Comparison of ENCODE assay signal across 6 worm cellular contexts in the genomic region with DNA sequence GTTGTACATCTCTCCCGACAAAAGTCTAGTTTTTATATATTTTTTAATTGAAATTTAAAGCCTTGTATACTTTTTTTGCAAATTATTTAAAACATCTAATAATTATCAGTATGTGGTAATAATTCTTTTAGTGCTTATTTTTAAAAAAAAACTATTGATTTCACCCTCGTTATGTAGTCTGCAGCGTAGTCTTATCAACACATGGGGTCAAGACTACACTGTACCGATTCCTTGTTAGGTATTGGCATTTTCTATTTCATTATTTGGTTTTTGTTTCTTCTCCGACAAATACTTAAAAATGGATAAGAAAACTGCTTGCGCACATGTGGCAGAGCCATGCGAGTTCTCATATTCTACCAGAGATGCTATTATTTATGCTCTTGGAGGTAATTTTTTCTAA.
TF ChIP-seq lines count a peak whose summit lies in the region.

A gene (plus strand): TSS at position 237 of the 400 bp plus-strand sequence.

TF ChIP-seq in whole organism, L1 larva, 84 proteins besides CTCF, POLR2A, EP300 and RAD21 (continues in another document):
- no peak for TF ChIP-seq mep-1 (tag; optimal IDR thresholded peaks at IDR 0.05; lab: Kevin White, UChicago)
- TF ChIP-seq nhr-11 (tag; optimal IDR thresholded peaks at IDR 0.05; lab: Kevin White, UChicago) = no peak
- peak in 1 of 2 experiments; percentile 18 for TF ChIP-seq lin-35 (GFP tag; optimal IDR thresholded peaks at IDR 0.05; lab: Kevin White, UChicago)
- TF ChIP-seq ets-5 (GFP tag; IDR thresholded peaks at IDR 0.05; lab: Robert Waterston, UW) = no peak
- peak; percentile 5 for TF ChIP-seq blmp-1 (tag; optimal IDR thresholded peaks at IDR 0.05; lab: Kevin White, UChicago)
- TF ChIP-seq nhr-47 (tag; optimal IDR thresholded peaks at IDR 0.05; lab: Kevin White, UChicago) = no peak
- no peak for TF ChIP-seq lin-15B (tag; optimal IDR thresholded peaks at IDR 0.05; lab: Kevin White, UChicago)
- TF ChIP-seq elt-2 (tag; optimal IDR thresholded peaks at IDR 0.05; lab: Kevin White, UChicago) = peak; percentile 6
- TF ChIP-seq fkh-8 (tag; optimal IDR thresholded peaks at IDR 0.05; lab: Kevin White, UChicago) = no peak
- TF ChIP-seq unc-86 (tag; optimal IDR thresholded peaks at IDR 0.05; lab: Kevin White, UChicago) = no peak
- no peak for TF ChIP-seq ztf-11 (tag; optimal IDR thresholded peaks at IDR 0.05; lab: Kevin White, UChicago)
- no peak for TF ChIP-seq nhr-12 (tag; optimal IDR thresholded peaks at IDR 0.05; lab: Kevin White, UChicago)
- no peak for TF ChIP-seq snu-23 (GFP tag; optimal IDR thresholded peaks at IDR 0.05; lab: Kevin White, UChicago)
- no peak for TF ChIP-seq sptf-1 (tag; optimal IDR thresholded peaks at IDR 0.05; lab: Kevin White, UChicago)
- TF ChIP-seq hlh-17 (GFP tag; optimal IDR thresholded peaks at IDR 0.05; lab: Kevin White, UChicago; ENCODE audit: borderline replicate concordance) = no peak

TF ChIP-seq in whole organism, L2 larva, 48 proteins besides CTCF, POLR2A, EP300 and RAD21:
- no peak for TF ChIP-seq nhr-25 (tag; optimal IDR thresholded peaks at IDR 0.05; lab: Kevin White, UChicago)
- no peak for TF ChIP-seq dmd-4 (tag; optimal IDR thresholded peaks at IDR 0.05; lab: Kevin White, UChicago)
- TF ChIP-seq fos-1 (tag; optimal IDR thresholded peaks at IDR 0.05; lab: Kevin White, UChicago) = peak; percentile 25
- no peak for TF ChIP-seq zag-1 (tag; optimal IDR thresholded peaks at IDR 0.05; lab: Kevin White, UChicago)
- TF ChIP-seq sma-9 (GFP tag; optimal IDR thresholded peaks at IDR 0.05; lab: Kevin White, UChicago) = peak; percentile 13
- no peak for TF ChIP-seq sma-9 (tag; optimal IDR thresholded peaks at IDR 0.05; lab: Kevin White, UChicago)

TF ChIP-seq in whole organism, L3 larva, 47 proteins besides CTCF, POLR2A, EP300 and RAD21:
- TF ChIP-seq nhr-43 (tag; optimal IDR thresholded peaks at IDR 0.05; lab: Kevin White, UChicago; ENCODE audit: poor library complexity, severe bottlenecking) = no peak
- no peak for TF ChIP-seq daf-12 (tag; optimal IDR thresholded peaks at IDR 0.05; lab: Kevin White, UChicago)
- TF ChIP-seq ceh-82 (tag; optimal IDR thresholded peaks at IDR 0.05; lab: Kevin White, UChicago) = no peak
- TF ChIP-seq pqm-1 (tag; optimal IDR thresholded peaks at IDR 0.05; lab: Kevin White, UChicago) = peak; percentile 74
- peak; percentile 69 for TF ChIP-seq elt-2 (tag; optimal IDR thresholded peaks at IDR 0.05; lab: Kevin White, UChicago)
- TF ChIP-seq pha-4 (tag; optimal IDR thresholded peaks at IDR 0.05; lab: Kevin White, UChicago) = peak; percentile 41

TF ChIP-seq in whole organism, L4 larva, 104 proteins besides CTCF, POLR2A, EP300 and RAD21 (continues in another document):
- no peak for TF ChIP-seq nhr-237 (tag; optimal IDR thresholded peaks at IDR 0.05; lab: Kevin White, UChicago)
- no peak for TF ChIP-seq hlh-30 (tag; optimal IDR thresholded peaks at IDR 0.05; lab: Kevin White, UChicago; ENCODE audit: insufficient read depth)
- no peak for TF ChIP-seq mdt-29 (GFP tag; IDR thresholded peaks at IDR 0.05; lab: Robert Waterston, UW)
- no peak for TF ChIP-seq nhr-41 (GFP tag; IDR thresholded peaks at IDR 0.05; lab: Robert Waterston, UW)
- 0 out of 2 replicates have a peak, but pooled peaks have one; percentile 40 for TF ChIP-seq pha-4 (GFP tag; IDR thresholded peaks at IDR 0.05; lab: Robert Waterston, UW)
- no peak for TF ChIP-seq pha-4 (tag; optimal IDR thresholded peaks at IDR 0.05; lab: Kevin White, UChicago)
- TF ChIP-seq zfp-3 (GFP tag; conservative IDR thresholded peaks at IDR 0.05; lab: Robert Waterston, UW) = no peak
- no peak for TF ChIP-seq F26F4.8 (GFP tag; conservative IDR thresholded peaks at IDR 0.05; lab: Robert Waterston, UW)
- TF ChIP-seq egl-27 (tag; optimal IDR thresholded peaks at IDR 0.05; lab: Kevin White, UChicago) = no peak
- no peak for TF ChIP-seq aha-1 (tag; lab: Kevin White, UChicago)
- no peak for TF ChIP-seq F10B5.3 (tag; optimal IDR thresholded peaks at IDR 0.05; lab: Kevin White, UChicago)
- TF ChIP-seq pqm-1 (tag; optimal IDR thresholded peaks at IDR 0.05; lab: Kevin White, UChicago) = no peak
- peak; percentile 95 for TF ChIP-seq nhr-28 (tag; optimal IDR thresholded peaks at IDR 0.05; lab: Kevin White, UChicago)
- no peak for TF ChIP-seq lir-3 (tag; optimal IDR thresholded peaks at IDR 0.05; lab: Kevin White, UChicago)
- no peak for TF ChIP-seq duxl-1 (tag; optimal IDR thresholded peaks at IDR 0.05; lab: Kevin White, UChicago; ENCODE audit: poor library complexity)
- TF ChIP-seq mes-2 (tag; optimal IDR thresholded peaks at IDR 0.05; lab: Kevin White, UChicago; ENCODE audit: poor library complexity, severe bottlenecking) = peak; percentile 7
- TF ChIP-seq zip-11 (GFP tag; IDR thresholded peaks at IDR 0.05; lab: Robert Waterston, UW) = no peak
- no peak for TF ChIP-seq ztf-11 (tag; optimal IDR thresholded peaks at IDR 0.05; lab: Kevin White, UChicago)
- TF ChIP-seq lsy-2 (tag; optimal IDR thresholded peaks at IDR 0.05; lab: Kevin White, UChicago) = peak in 1 of 2 experiments; percentile 5
- TF ChIP-seq ctbp-1 (GFP tag; IDR thresholded peaks at IDR 0.05; lab: Robert Waterston, UW) = no peak
- no peak for TF ChIP-seq ces-1 (GFP tag; optimal IDR thresholded peaks at IDR 0.05; lab: Kevin White, UChicago)

TF ChIP-seq in whole organism, late embryonic, 69 proteins besides CTCF, POLR2A, EP300 and RAD21:
- TF ChIP-seq elt-2 (tag; optimal IDR thresholded peaks at IDR 0.05; lab: Kevin White, UChicago) = peak; percentile 16
- no peak for TF ChIP-seq ama-1 (optimal IDR thresholded peaks at IDR 0.05; lab: Kevin White, UChicago)

TF ChIP-seq in whole organism, young adult, 124 proteins besides CTCF, POLR2A, EP300 and RAD21:
- no peak for TF ChIP-seq zfh-2 (GFP tag; conservative IDR thresholded peaks at IDR 0.05; lab: Robert Waterston, UW)
- TF ChIP-seq bed-2 (GFP tag; IDR thresholded peaks at IDR 0.05; lab: Robert Waterston, UW) = no peak
- no peak for TF ChIP-seq repo-1 (tag; optimal IDR thresholded peaks at IDR 0.05; lab: Kevin White, UChicago)
- peak; percentile 39 for TF ChIP-seq nhr-80 (tag; optimal IDR thresholded peaks at IDR 0.05; lab: Kevin White, UChicago)
